Worm (Caenorhabditis elegans): ENCODE measurements around the gene anmt-2.

DNA sequence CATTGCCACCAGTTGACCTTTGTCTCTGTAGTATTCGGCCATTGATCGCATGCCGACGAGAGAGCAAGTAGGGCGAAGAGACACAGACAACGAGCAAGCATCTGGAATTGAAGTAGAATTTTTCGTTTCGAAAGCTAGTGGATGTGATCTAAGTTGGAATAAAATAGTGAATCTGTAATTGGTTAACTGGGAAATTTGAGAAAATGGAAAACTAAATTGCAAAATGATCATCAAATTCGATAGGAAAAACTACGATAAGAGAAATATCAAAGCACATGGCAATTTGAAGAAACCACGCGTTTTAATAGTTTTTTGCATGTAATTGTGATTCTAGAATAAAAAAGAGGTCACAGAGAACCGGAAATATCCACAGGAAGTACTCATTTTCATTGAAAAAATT lies 19.2 kb upstream of the anmt-2 start, which contains the start of gene F42A10.6:
- TF ChIP-seq flt-1 (GFP tag; IDR thresholded peaks at IDR 0.05) (no peak), ztf-29 (GFP tag; IDR thresholded peaks at IDR 0.05) (no peak), ztf-23 (GFP tag; IDR thresholded peaks at IDR 0.05) (no peak), tab-1 (GFP tag; IDR thresholded peaks at IDR 0.05) (no peak)

Data from whole organism, midembryonic.